Worm (Caenorhabditis elegans): ENCODE results near the gene F54H12.5.
A peak's percentile ranks its signal among the peaks of the same experiment; 100 is the strongest.

F54H12.5 gene

DNA sequence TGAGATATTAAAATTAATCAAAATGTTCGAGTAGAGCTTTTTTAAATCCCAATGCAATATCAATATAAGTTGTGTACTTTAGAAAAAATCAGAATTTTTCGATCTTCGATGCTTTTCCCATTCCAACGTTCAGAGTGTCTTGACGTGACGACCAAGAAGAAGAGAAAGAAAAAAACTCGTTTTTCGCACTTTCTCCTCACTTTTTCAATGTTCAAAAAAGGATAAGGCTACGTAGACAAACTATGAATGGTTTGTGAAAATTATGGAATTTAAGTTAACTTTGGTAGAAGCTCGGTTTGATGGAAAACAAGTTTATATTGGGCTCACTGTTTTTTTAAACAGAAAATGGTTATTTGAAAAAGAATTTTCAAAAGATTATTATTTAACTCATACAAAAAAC lies 24.3 kb downstream of the F54H12.5 start:
- no peak for TF ChIP-seq ceh-28 (tag; optimal IDR thresholded peaks at IDR 0.05)
- TF ChIP-seq nhr-11 (tag; optimal IDR thresholded peaks at IDR 0.05) = no peak
- no peak for TF ChIP-seq fos-1 (tag; optimal IDR thresholded peaks at IDR 0.05)
- TF ChIP-seq egl-27 (tag; optimal IDR thresholded peaks at IDR 0.05) = no peak
- TF ChIP-seq ceh-9 (tag; optimal IDR thresholded peaks at IDR 0.05) = no peak
- TF ChIP-seq lsy-12 (tag; optimal IDR thresholded peaks at IDR 0.05) = no peak
- TF ChIP-seq elt-1 (tag; optimal IDR thresholded peaks at IDR 0.05) = no peak
- TF ChIP-seq nhr-237 (tag; optimal IDR thresholded peaks at IDR 0.05) = no peak
- no peak for TF ChIP-seq nhr-25 (tag; optimal IDR thresholded peaks at IDR 0.05)
- no peak for TF ChIP-seq ceh-16 (tag; optimal IDR thresholded peaks at IDR 0.05)
- TF ChIP-seq daf-12 (tag; optimal IDR thresholded peaks at IDR 0.05) = no peak
- no peak for TF ChIP-seq nhr-28 (tag; optimal IDR thresholded peaks at IDR 0.05)
- no peak for TF ChIP-seq nhr-12 (tag; optimal IDR thresholded peaks at IDR 0.05)
- no peak for TF ChIP-seq hmg-11 (tag; optimal IDR thresholded peaks at IDR 0.05)

DNA sequence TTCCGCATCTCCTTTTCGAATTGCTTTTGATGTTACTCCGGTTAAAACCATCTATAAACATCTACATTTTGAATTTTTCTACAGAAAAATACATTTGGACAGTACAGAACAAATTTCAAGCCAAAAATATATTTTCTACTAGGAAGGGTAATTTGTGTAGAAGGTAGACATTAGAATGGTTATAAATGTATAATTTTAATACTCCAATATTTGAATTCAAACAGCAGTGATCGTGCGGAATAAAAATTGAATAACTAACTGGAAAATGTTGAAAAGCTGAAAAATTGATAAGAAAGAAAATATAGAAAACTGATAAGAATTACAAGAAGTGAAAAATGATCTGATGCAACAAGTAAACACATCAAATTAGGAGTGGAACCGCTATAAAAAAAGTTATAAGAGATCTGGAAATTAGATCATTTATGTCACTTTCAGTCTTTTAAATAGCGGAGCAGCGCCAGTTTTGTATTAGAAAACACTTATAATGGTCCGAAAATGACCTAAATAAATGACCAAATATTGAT lies 24.9 kb downstream of the F54H12.5 start, which contains the start of gene gsto-1:
gsto-1 (minus strand) TSS at position 51 of the 524 bp plus-strand sequence.
- peak; percentile 74 for TF ChIP-seq elt-2 (tag; optimal IDR thresholded peaks at IDR 0.05)
- TF ChIP-seq sea-2 (GFP tag; optimal IDR thresholded peaks at IDR 0.05) = no peak
- no peak for TF ChIP-seq ZK546.5 (tag; optimal IDR thresholded peaks at IDR 0.05)
- TF ChIP-seq pha-4 (tag; optimal IDR thresholded peaks at IDR 0.05) = peak; percentile 13
- no peak for TF ChIP-seq mdl-1 (tag; optimal IDR thresholded peaks at IDR 0.05)
- no peak for TF ChIP-seq egl-27 (tag; optimal IDR thresholded peaks at IDR 0.05)
- no peak for TF ChIP-seq nhr-77 (tag; optimal IDR thresholded peaks at IDR 0.05)
- no peak for TF ChIP-seq R02D3.7 (tag; optimal IDR thresholded peaks at IDR 0.05)
- TF ChIP-seq daf-12 (tag; optimal IDR thresholded peaks at IDR 0.05) = no peak
- no peak for TF ChIP-seq lin-39 (tag; optimal IDR thresholded peaks at IDR 0.05)
- no peak for TF ChIP-seq nhr-23 (tag; optimal IDR thresholded peaks at IDR 0.05)
- no peak for TF ChIP-seq ceh-16 (tag; optimal IDR thresholded peaks at IDR 0.05)
- TF ChIP-seq aly-2 (tag; optimal IDR thresholded peaks at IDR 0.05) = no peak
- no peak for TF ChIP-seq eor-1 (tag; optimal IDR thresholded peaks at IDR 0.05)
- no peak for TF ChIP-seq jun-1 (tag; optimal IDR thresholded peaks at IDR 0.05)

DNA sequence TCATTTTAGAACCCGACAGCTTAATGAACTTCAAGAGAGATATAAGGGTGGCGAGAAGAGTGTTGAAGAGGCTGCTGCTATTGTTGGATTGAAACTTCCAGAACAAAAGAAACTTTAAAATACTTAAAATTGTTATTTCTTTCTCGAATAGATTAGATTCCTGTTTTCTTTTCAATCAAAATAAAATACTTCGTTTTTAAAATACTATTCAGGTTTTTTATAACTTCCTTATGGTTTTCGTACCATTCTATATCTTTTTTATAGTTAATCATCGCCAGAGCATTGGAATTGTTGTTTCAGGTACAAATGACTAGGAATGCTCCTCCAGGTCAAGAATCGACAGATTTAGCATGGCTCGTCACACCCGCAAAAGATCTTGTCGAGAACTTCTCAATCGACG lies 30.5 kb downstream of the F54H12.5 start, which contains the start of gene kle-2:
kle-2 (plus strand) TSS at position 301 of the 400 bp plus-strand sequence.
- no peak for TF ChIP-seq nhr-76 (tag; optimal IDR thresholded peaks at IDR 0.05)
- no peak for TF ChIP-seq snpc-4 (tag; optimal IDR thresholded peaks at IDR 0.05)
- TF ChIP-seq R02D3.7 (tag; optimal IDR thresholded peaks at IDR 0.05) = no peak
- no peak for TF ChIP-seq unc-62 (GFP tag; optimal IDR thresholded peaks at IDR 0.05)
- TF ChIP-seq mdl-1 (tag; optimal IDR thresholded peaks at IDR 0.05) = no peak
- no peak for TF ChIP-seq skn-1 (tag; optimal IDR thresholded peaks at IDR 0.05)
- TF ChIP-seq elt-2 (tag; optimal IDR thresholded peaks at IDR 0.05) = no peak
- no peak for TF ChIP-seq nhr-77 (tag; optimal IDR thresholded peaks at IDR 0.05)
- TF ChIP-seq nhr-11 (tag; optimal IDR thresholded peaks at IDR 0.05) = no peak
- TF ChIP-seq lsy-12 (tag; optimal IDR thresholded peaks at IDR 0.05) = no peak
- no peak for TF ChIP-seq nfya-1 (tag; optimal IDR thresholded peaks at IDR 0.05; ENCODE audit: insufficient read depth)

DNA sequence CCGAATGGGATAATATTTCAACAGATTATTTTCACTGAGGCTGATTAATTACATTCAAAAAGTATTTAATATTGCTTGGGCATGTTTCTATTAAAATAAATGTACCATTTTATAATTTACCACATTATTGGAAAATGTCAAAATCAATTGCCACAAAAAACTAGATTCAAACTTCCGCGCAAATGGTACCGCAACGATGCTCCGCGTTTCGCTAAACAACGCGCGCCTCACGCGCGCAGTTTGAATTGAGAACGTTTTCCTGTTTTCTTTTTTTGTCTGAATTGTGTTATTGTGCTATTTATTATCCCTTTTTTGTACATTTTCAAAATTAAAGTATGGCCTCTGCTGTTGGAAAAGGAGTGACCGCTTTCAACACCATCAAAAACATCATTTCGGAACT lies 31.1 kb downstream of the F54H12.5 start, which contains the start of gene C29E4.12:
C29E4.12 (plus strand) TSS at position 333 of the 400 bp plus-strand sequence.
- TF ChIP-seq nhr-77 (tag; optimal IDR thresholded peaks at IDR 0.05) (peak; percentile 48), lsy-12 (tag; optimal IDR thresholded peaks at IDR 0.05) (no peak), nhr-28 (tag; optimal IDR thresholded peaks at IDR 0.05) (no peak), R02D3.7 (tag; optimal IDR thresholded peaks at IDR 0.05) (peak; percentile 17), nhr-43 (tag; optimal IDR thresholded peaks at IDR 0.05; ENCODE audit: poor library complexity, severe bottlenecking) (peak; percentile 39), nhr-25 (tag; optimal IDR thresholded peaks at IDR 0.05) (peak; percentile 69), mdl-1 (tag; optimal IDR thresholded peaks at IDR 0.05) (no peak), hmg-11 (tag; optimal IDR thresholded peaks at IDR 0.05) (peak; percentile 38), daf-12 (tag; optimal IDR thresholded peaks at IDR 0.05) (no peak), ztf-4 (tag; optimal IDR thresholded peaks at IDR 0.05) (no peak), nfya-1 (tag; optimal IDR thresholded peaks at IDR 0.05; ENCODE audit: insufficient read depth) (peak; percentile 83), egl-5 (tag; optimal IDR thresholded peaks at IDR 0.05) (peak; percentile 38), nhr-23 (tag; optimal IDR thresholded peaks at IDR 0.05) (peak; percentile 84), ceh-16 (tag; optimal IDR thresholded peaks at IDR 0.05) (no peak), nhr-11 (tag; optimal IDR thresholded peaks at IDR 0.05) (no peak), ceh-28 (tag; optimal IDR thresholded peaks at IDR 0.05) (peak; percentile 15), ztf-11 (tag; optimal IDR thresholded peaks at IDR 0.05) (no peak), fkh-10 (GFP tag; optimal IDR thresholded peaks at IDR 0.05) (peak; percentile 26), pha-4 (tag; optimal IDR thresholded peaks at IDR 0.05) (peak; percentile 79), ZK546.5 (tag; optimal IDR thresholded peaks at IDR 0.05) (no peak), lin-15B (tag; optimal IDR thresholded peaks at IDR 0.05) (peak; percentile 91), pqm-1 (tag; optimal IDR thresholded peaks at IDR 0.05) (peak; percentile 11), eor-1 (tag; optimal IDR thresholded peaks at IDR 0.05) (no peak), lin-39 (tag; optimal IDR thresholded peaks at IDR 0.05) (peak; percentile 41)
